Worm (Caenorhabditis elegans) whole organism, L1 larva: ENCODE results near the gene ZC449.7.

Source experiments
- ama-1 ChIP-seq: fragments of 150-350 bp; optimal IDR thresholded peaks from 2 replicates; lab custom pipeline; 2014
- efl-1 ChIP-seq, 4 experiments: fragments of 150-350 bp; optimal IDR thresholded peaks in 3 of 4; peaks in 1 of 4; 1 replicate in 1 of 4; 2 replicates in 3 of 4; lab custom pipeline; 2014; ENCODE audit warnings: missing biosample characterization in 2 of 4, missing genetic modification characterization in 2 of 4, missing genetic modification reagents in 2 of 4
- efl-3 ChIP-seq: fragments of 200-800 bp; sonication (Bioruptor generic); optimal IDR thresholded peaks from 2 replicates; lab custom pipeline; 2018; ENCODE audit warnings: mild to moderate bottlenecking, missing genetic modification characterization, missing compliant biosample characterization
- elt-2 ChIP-seq: sonication (generic microtip); optimal IDR thresholded peaks from 2 replicates; lab custom pipeline; 2016; ENCODE audit warnings: missing genetic modification characterization, mild to moderate bottlenecking, inconsistent platforms, missing compliant biosample characterization, missing genetic modification reagents
- fkh-10 ChIP-seq: sonication (generic microtip); optimal IDR thresholded peaks from 2 replicates; lab custom pipeline; 2017; ENCODE audit warnings: missing biosample characterization, missing genetic modification reagents, missing genetic modification characterization
- jun-1 ChIP-seq: fragments of 150-350 bp; optimal IDR thresholded peaks from 2 replicates; lab custom pipeline; 2014; ENCODE audit warnings: missing biosample characterization, missing genetic modification reagents, missing genetic modification characterization
- lin-15B ChIP-seq: fragments of 150-350 bp; sonication (generic microtip); optimal IDR thresholded peaks from 3 replicates; lab custom pipeline; 2014; ENCODE audit warnings: missing biosample characterization, missing genetic modification characterization
- lin-39 ChIP-seq: fragments of 150-350 bp; optimal IDR thresholded peaks from 2 replicates; lab custom pipeline; 2014; ENCODE audit warnings: missing biosample characterization, missing genetic modification reagents, missing genetic modification characterization
- mep-1 ChIP-seq: fragments of 150-350 bp; optimal IDR thresholded peaks from 2 replicates; lab custom pipeline; 2014; ENCODE audit warnings: missing biosample characterization, missing genetic modification characterization
- nhr-11 ChIP-seq: fragments of 150-350 bp; optimal IDR thresholded peaks from 2 replicates; lab custom pipeline; 2014; ENCODE audit warnings: missing biosample characterization, missing genetic modification characterization
- nhr-20 ChIP-seq: sonication (generic microtip); optimal IDR thresholded peaks from 2 replicates; lab custom pipeline; 2016; ENCODE audit warnings: mild to moderate bottlenecking, missing genetic modification characterization, missing compliant biosample characterization
- nhr-76 ChIP-seq: sonication (generic microtip); optimal IDR thresholded peaks from 2 replicates; lab custom pipeline; 2017; ENCODE audit warnings: missing biosample characterization, missing genetic modification characterization
- ztf-4 ChIP-seq: fragments of 150-350 bp; optimal IDR thresholded peaks from 2 replicates; lab custom pipeline; 2014; ENCODE audit warnings: missing biosample characterization, missing genetic modification characterization

ce11 chrX:4976530-4976929, 37.3 kb upstream of the ZC449.7 start, which contains the start of gene lfi-1:
- TF ChIP-seq ztf-4 (tag; lab: Kevin White, UChicago) (no peak), efl-1 (optimal IDR thresholded peaks at IDR 0.05; lab: Kevin White, UChicago) (no peak), efl-1 (GFP tag; optimal IDR thresholded peaks at IDR 0.05 in 1 of 2; lab: Kevin White, UChicago) (no peak), efl-3 (no peak), jun-1 (tag; lab: Kevin White, UChicago) (no peak), ama-1 (lab: Kevin White, UChicago) (no peak), lin-15B (no peak), elt-2 (tag; lab: Kevin White, UChicago) (no peak), nhr-11 (tag; lab: Kevin White, UChicago) (no peak), mep-1 (no peak), nhr-76 (tag; lab: Kevin White, UChicago) (no peak), lin-39 (tag; lab: Kevin White, UChicago) (no peak), nhr-20 (tag; lab: Kevin White, UChicago) (no peak), fkh-10 (GFP tag; lab: Kevin White, UChicago) (no peak)
